Worm (Caenorhabditis elegans): ENCODE results near the gene mrps-26.

The mrps-26 gene

ce11 chrIII:5280228-5280627, 45.8 kb downstream of the mrps-26 start (continued):
- TF ChIP-seq ztf-11 (tag; optimal IDR thresholded peaks at IDR 0.05) (no peak), mep-1 (tag; optimal IDR thresholded peaks at IDR 0.05) (peak; percentile 16), unc-62 (GFP tag; optimal IDR thresholded peaks at IDR 0.05) (no peak), rnt-1 (tag; optimal IDR thresholded peaks at IDR 0.05) (no peak), ztf-4 (tag; optimal IDR thresholded peaks at IDR 0.05) (no peak), jun-1 (tag; optimal IDR thresholded peaks at IDR 0.05) (no peak), unc-98 (GFP tag; IDR thresholded peaks at IDR 0.05) (no peak), zip-4 (GFP tag; optimal IDR thresholded peaks at IDR 0.05) (no peak), efl-3 (GFP tag; optimal IDR thresholded peaks at IDR 0.05) (no peak), sup-37 (GFP tag; optimal IDR thresholded peaks at IDR 0.05) (no peak), unc-30 (tag; optimal IDR thresholded peaks at IDR 0.05) (no peak), egl-27 (tag; optimal IDR thresholded peaks at IDR 0.05) (no peak)

ce11 chrIII:5285484-5285883, 51.1 kb downstream of the mrps-26 start:
- TF ChIP-seq ces-1 (GFP tag; optimal IDR thresholded peaks at IDR 0.05) (no peak), nhr-237 (tag; optimal IDR thresholded peaks at IDR 0.05) (no peak), skn-1 (tag; optimal IDR thresholded peaks at IDR 0.05) (no peak), vab-15 (tag; optimal IDR thresholded peaks at IDR 0.05) (no peak), mef-2 (tag; optimal IDR thresholded peaks at IDR 0.05) (no peak), efl-3 (GFP tag; optimal IDR thresholded peaks at IDR 0.05) (no peak), efl-1 (optimal IDR thresholded peaks at IDR 0.05) (no peak), efl-1 (GFP tag; optimal IDR thresholded peaks at IDR 0.05 in 1 of 2) (no peak), nhr-77 (tag; optimal IDR thresholded peaks at IDR 0.05) (no peak), fos-1 (tag; optimal IDR thresholded peaks at IDR 0.05) (no peak), aly-2 (tag; optimal IDR thresholded peaks at IDR 0.05) (no peak), ceh-90 (tag; optimal IDR thresholded peaks at IDR 0.05) (no peak), xbp-1 (tag; optimal IDR thresholded peaks at IDR 0.05) (no peak), egl-27 (tag; optimal IDR thresholded peaks at IDR 0.05) (no peak), lsy-2 (tag; optimal IDR thresholded peaks at IDR 0.05) (no peak), hpl-2 (GFP tag; optimal IDR thresholded peaks at IDR 0.05) (no peak), tlp-1 (tag; optimal IDR thresholded peaks at IDR 0.05) (no peak), lin-14 (GFP tag; optimal IDR thresholded peaks at IDR 0.05) (no peak), mep-1 (tag; optimal IDR thresholded peaks at IDR 0.05) (no peak)
